Fruit fly (Drosophila melanogaster) whole organism, embryonic: ENCODE measurements around the gene RpS30.

Source experiments
- Atf3 ChIP-seq: fragments of 200-800 bp; sonication (Bioruptor generic); optimal IDR thresholded peaks from 3 replicates; lab custom pipeline; 2016; ENCODE audit warnings: missing biosample characterization, missing genetic modification characterization
- CG13296 ChIP-seq: fragments of 200-800 bp; sonication (Bioruptor generic); optimal IDR thresholded peaks from 3 replicates; lab custom pipeline; 2018; ENCODE audit warnings: missing biosample characterization, mild to moderate bottlenecking, missing genetic modification characterization
- CG16779 ChIP-seq: fragments of 200-800 bp; sonication (Bioruptor generic); IDR thresholded peaks from 2 replicates; pipeline ENCODE4 v1.3.6; 2022; ENCODE audit warnings: missing biosample characterization, missing genetic modification characterization
- CG2202 ChIP-seq: fragments of 200-800 bp; sonication (Bioruptor generic); optimal IDR thresholded peaks from 2 replicates; lab custom pipeline; 2018; ENCODE audit warnings: missing biosample characterization, mild to moderate bottlenecking, missing genetic modification characterization
- CG6683 ChIP-seq: fragments of 200-800 bp; sonication (Bioruptor generic); optimal IDR thresholded peaks from 2 replicates; lab custom pipeline; 2017; ENCODE audit warnings: missing biosample characterization, mild to moderate bottlenecking, missing genetic modification characterization, missing genetic modification reagents
- corto ChIP-seq: fragments of 200-800 bp; sonication (Bioruptor generic); optimal IDR thresholded peaks from 2 replicates; lab custom pipeline; 2016; ENCODE audit warnings: missing biosample characterization, mild to moderate bottlenecking, missing genetic modification characterization, moderate library complexity
- pros ChIP-seq: fragments of 200-800 bp; sonication (Bioruptor generic); optimal IDR thresholded peaks from 3 replicates; lab custom pipeline; 2019; ENCODE audit warnings: missing biosample characterization, mild to moderate bottlenecking, missing genetic modification characterization, moderate library complexity
- sc ChIP-seq, 3 experiments: fragments of >200 bp in 2 of 3; fragments of 200-800 bp in 1 of 3; sonication (Bioruptor generic) in 1 of 3; optimal IDR thresholded peaks; 2 replicates in 2 of 3; 3 replicates in 1 of 3; lab custom pipeline; 2017; ENCODE audit warnings: mild to moderate bottlenecking in 1 of 3, missing biosample characterization in 1 of 3, missing genetic modification characterization in 1 of 3, missing genetic modification reagents in 1 of 3
- sna ChIP-seq: fragments of 200-800 bp; sonication (Bioruptor generic); IDR thresholded peaks from 2 replicates; pipeline ENCODE4 v1.3.6; 2022; ENCODE audit warnings: missing biosample characterization, missing genetic modification characterization; ENCODE audit not compliant: partially characterized antibody

DNA sequence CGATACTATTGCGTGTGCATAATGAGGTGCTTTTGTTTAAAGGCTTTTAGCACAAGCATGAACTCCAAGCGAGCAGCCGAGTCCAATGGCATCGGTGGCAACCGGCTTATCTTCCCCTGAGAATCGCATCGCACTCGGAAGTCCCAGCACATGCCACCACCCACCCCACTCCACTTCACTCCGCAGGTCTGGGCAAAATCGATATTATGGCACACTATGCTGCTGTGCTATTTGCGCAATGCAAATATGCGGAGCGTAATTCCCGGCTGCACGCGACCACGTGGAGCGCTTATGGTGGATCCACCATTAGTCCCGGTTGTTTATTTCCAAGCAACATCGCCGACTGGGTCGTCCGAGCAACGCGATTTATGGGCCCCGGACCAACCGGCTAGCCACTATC lies 32.1 kb upstream of the RpS30 start:
- TF ChIP-seq sna (GFP tag; lab: Robert Waterston, UW) (no peak), CG2202 (tag; lab: Kevin White, UChicago) (no peak), sc (optimal IDR thresholded peaks at IDR 0.05; lab: Kevin White, UChicago) (no peak), sc (GFP tag; optimal IDR thresholded peaks at IDR 0.05; lab: Kevin White, UChicago) (no peak), pros (GFP tag; lab: Kevin White, UChicago) (no peak), CG13296 (GFP tag; lab: Kevin White, UChicago) (no peak), corto (no peak), Atf3 (GFP tag; lab: Kevin White, UChicago) (no peak), CG16779 (GFP tag; lab: Robert Waterston, UW) (no peak), CG6683 (no peak)
